Fruit fly (Drosophila melanogaster): ENCODE results near the gene AIF.

dm6 chr2L:2198613-2199432 lies 47.3 kb downstream of the AIF start:
- TF ChIP-seq psq (optimal IDR thresholded peaks at IDR 0.05), result no peak
- TF ChIP-seq h (optimal IDR thresholded peaks at IDR 0.05), result no peak

Measured in Kc167 (cell line).